Fruit fly (Drosophila melanogaster) Kc167 (cell line): ENCODE results near the gene Jon99Ciii.

Source experiments
- Myc ChIP-seq: fragments of >200 bp; optimal IDR thresholded peaks from 2 replicates; lab custom pipeline; 2017; ENCODE audit warnings: missing external identifiers
- Sin3A ChIP-seq: fragments of >200 bp; optimal IDR thresholded peaks from 2 replicates; lab custom pipeline; 2018; ENCODE audit warnings: missing external identifiers
- h ChIP-seq: fragments of >200 bp; optimal IDR thresholded peaks from 3 replicates; lab custom pipeline; 2018; ENCODE audit warnings: missing external identifiers
- insv ChIP-seq: fragments of >200 bp; optimal IDR thresholded peaks from 3 replicates; lab custom pipeline; 2018; ENCODE audit warnings: missing external identifiers
- psq ChIP-seq: fragments of >200 bp; optimal IDR thresholded peaks from 2 replicates; lab custom pipeline; 2017; ENCODE audit warnings: missing external identifiers
- ttk ChIP-seq: sonication (Bioruptor generic); optimal IDR thresholded peaks from 2 replicates; lab custom pipeline; 2017; ENCODE audit warnings: missing external identifiers

DNA sequence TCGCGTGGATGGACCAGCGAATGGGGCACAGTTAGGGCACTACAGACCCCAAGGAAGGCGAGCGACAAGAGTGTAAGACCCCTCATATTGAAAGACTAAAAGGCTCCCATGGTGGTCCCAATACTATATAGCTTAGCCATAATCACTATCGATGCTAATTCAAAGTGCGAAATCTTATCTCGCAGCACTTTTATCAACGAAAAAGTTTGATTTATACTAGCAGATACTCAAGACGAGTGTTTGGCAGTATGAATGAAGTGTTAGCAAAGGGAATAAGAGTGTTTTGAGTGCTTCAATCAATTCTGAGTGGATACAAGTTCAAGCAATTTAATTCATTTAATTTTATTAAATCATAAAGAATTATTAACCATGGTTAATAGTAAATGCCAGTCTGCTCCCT, 4.1 kb downstream of the Jon99Ciii start, which contains the start of gene Jon99Ci:
- no peak for TF ChIP-seq psq (lab: Kevin White, UChicago)
- TF ChIP-seq h (lab: Kevin White, UChicago): no peak
- TF ChIP-seq Sin3A (lab: Kevin White, UChicago): no peak
- TF ChIP-seq ttk (lab: Kevin White, UChicago): no peak
- no peak for TF ChIP-seq insv
- no peak for TF ChIP-seq Myc (lab: Kevin White, UChicago)
